Worm (Caenorhabditis elegans): ENCODE measurements around the gene T16G12.7.

The T16G12.7 gene

DNA sequence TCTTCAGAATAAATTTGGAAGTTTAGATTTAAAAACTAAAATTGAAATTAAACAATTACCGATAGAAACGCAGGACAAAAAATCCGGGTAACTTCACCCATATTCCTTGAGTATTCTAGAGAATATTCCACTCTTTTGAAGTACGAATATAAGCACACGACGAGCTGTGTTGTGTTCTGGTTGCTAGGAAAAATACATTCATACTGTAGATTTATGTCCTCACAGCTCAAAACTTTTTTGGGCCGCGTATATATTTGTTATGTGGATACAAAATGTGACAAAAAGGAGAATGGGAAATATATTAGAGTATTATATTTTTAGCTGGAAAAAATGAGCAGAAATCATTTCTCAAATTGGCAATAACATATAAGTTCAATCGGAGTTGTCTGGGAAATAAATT, 6.7 kb downstream of the T16G12.7 start, which contains the start of gene M04D8.5:
Gene M04D8.5 (minus strand): TSS at position 101 of the 400 bp plus-strand sequence.
- TF ChIP-seq ceh-100 (GFP tag; IDR thresholded peaks at IDR 0.05) (no peak), egl-18 (GFP tag; IDR thresholded peaks at IDR 0.05) (no peak), snpc-3.4 (tag; optimal IDR thresholded peaks at IDR 0.05) (no peak), lin-54 (GFP tag; optimal IDR thresholded peaks at IDR 0.05) (no peak), Y95B8A.8 (GFP tag; IDR thresholded peaks at IDR 0.05) (no peak), madf-10 (tag; optimal IDR thresholded peaks at IDR 0.05) (no peak)

DNA sequence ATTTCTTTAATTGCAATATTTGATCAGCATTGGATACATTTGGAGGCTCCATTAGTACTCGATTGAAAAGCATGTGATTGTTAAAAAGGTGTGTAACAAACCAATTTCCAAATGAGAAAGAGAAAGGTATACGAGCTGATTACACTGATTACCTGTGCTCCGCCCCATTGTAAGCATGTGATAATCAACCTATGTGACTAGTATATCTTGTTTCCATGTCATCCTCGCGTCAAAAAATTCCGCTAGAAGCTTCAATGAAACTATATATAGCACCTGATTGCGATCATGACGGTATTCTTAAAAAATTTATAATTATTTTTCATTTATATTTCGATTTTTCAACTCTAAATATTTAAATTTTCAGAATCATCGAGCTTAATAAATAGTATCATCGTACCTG, 9.4 kb downstream of the T16G12.7 start, which contains the start of gene M04D8.4:
Gene M04D8.4 (minus strand): TSS at position 101 of the 400 bp plus-strand sequence.
- no peak for TF ChIP-seq ztf-22 (GFP tag; optimal IDR thresholded peaks at IDR 0.05)
- TF ChIP-seq attf-6 (GFP tag; IDR thresholded peaks at IDR 0.05), result no peak
- no peak for TF ChIP-seq aptf-3 (GFP tag; IDR thresholded peaks at IDR 0.05)
- no peak for TF ChIP-seq atf-7 (tag; optimal IDR thresholded peaks at IDR 0.05)
- TF ChIP-seq F55B11.4 (tag; optimal IDR thresholded peaks at IDR 0.05; ENCODE audit: borderline replicate concordance, insufficient read depth), result no peak
- no peak for TF ChIP-seq F37B4.10 (GFP tag; IDR thresholded peaks at IDR 0.05)
- no peak for TF ChIP-seq cebp-1 (GFP tag; IDR thresholded peaks at IDR 0.05)
- no peak for TF ChIP-seq cebp-1 (tag; optimal IDR thresholded peaks at IDR 0.05)
- no peak for TF ChIP-seq B0336.3 (GFP tag; IDR thresholded peaks at IDR 0.05)
- TF ChIP-seq Y79H2A.3 (GFP tag; conservative IDR thresholded peaks at IDR 0.05), result no peak
- no peak for TF ChIP-seq ets-4 (GFP tag; optimal IDR thresholded peaks at IDR 0.05)
- TF ChIP-seq K12H6.12 (tag; optimal IDR thresholded peaks at IDR 0.05), result no peak
- TF ChIP-seq ama-1 (optimal IDR thresholded peaks at IDR 0.05), result no peak
- no peak for TF ChIP-seq ama-1 (GFP tag; optimal IDR thresholded peaks at IDR 0.05)
- no peak for TF ChIP-seq aptf-2 (GFP tag; conservative IDR thresholded peaks at IDR 0.05)
- TF ChIP-seq lin-26 (GFP tag; IDR thresholded peaks at IDR 0.05), result no peak
- no peak for TF ChIP-seq zfh-2 (GFP tag; conservative IDR thresholded peaks at IDR 0.05)

DNA sequence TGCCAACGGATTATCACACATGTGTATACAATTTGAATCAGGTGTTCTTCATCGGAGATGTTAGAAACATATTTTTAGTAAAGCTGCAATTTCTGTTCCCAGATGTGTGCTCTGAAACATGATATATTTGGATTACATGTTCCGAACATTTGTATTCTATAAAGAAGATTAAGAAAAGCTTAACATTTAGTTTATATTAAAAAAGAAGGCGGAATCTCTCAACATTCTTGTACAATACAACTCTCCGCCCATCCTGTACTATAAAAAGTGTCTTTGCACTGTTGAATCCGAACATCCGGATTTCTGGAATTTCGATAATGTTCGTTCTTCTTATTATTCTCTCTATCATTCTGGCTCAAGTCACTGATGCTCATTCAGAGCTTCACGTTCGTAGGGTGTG, 12.0 kb downstream of the T16G12.7 start, which contains the start of gene ins-23:
Gene ins-23 (plus strand): TSS at position 301 of the 400 bp plus-strand sequence.
- no peak for TF ChIP-seq Y67H2A.10 (GFP tag; conservative IDR thresholded peaks at IDR 0.05)
- no peak for TF ChIP-seq nhr-80 (tag; optimal IDR thresholded peaks at IDR 0.05)
- no peak for TF ChIP-seq sea-2 (GFP tag; IDR thresholded peaks at IDR 0.05)
- no peak for TF ChIP-seq ztf-25 (GFP tag; IDR thresholded peaks at IDR 0.05)
- no peak for TF ChIP-seq nfya-1 (tag; optimal IDR thresholded peaks at IDR 0.05; ENCODE audit: borderline replicate concordance, insufficient read depth)
- no peak for TF ChIP-seq bed-1 (GFP tag; IDR thresholded peaks at IDR 0.05)
- TF ChIP-seq unc-130 (GFP tag; optimal IDR thresholded peaks at IDR 0.05), result no peak
- TF ChIP-seq die-1 (tag; optimal IDR thresholded peaks at IDR 0.05), result no peak
- TF ChIP-seq pbrm-1 (GFP tag; IDR thresholded peaks at IDR 0.05), result no peak
- TF ChIP-seq F10E7.11 (tag; optimal IDR thresholded peaks at IDR 0.05), result no peak
- TF ChIP-seq tlf-1 (GFP tag; optimal IDR thresholded peaks at IDR 0.05), result no peak
- no peak for TF ChIP-seq hlh-12 (tag; optimal IDR thresholded peaks at IDR 0.05)
- TF ChIP-seq lin-54 (GFP tag; optimal IDR thresholded peaks at IDR 0.05), result no peak

DNA sequence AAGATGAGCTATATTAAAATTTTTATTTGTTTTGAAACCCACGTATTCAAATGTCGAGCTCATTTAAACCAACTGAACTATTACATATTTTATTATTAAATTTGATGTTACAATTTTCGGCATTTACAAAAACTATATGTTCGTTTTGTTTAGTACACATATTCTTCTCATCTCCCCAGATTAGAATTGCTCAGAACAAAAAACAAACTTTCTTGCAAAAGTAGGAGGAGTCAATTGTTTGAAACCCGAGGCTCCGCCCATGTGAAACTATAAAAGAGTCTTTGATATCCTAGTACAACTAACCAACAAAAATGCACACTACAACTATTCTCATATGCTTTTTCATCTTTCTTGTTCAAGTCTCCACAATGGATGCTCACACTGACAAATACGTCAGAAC, 13.9 kb downstream of the T16G12.7 start, which contains the start of gene ins-22:
Gene ins-22 (plus strand): TSS at position 301 of the 400 bp plus-strand sequence.
- no peak for TF ChIP-seq let-607 (tag; optimal IDR thresholded peaks at IDR 0.05)
- no peak for TF ChIP-seq let-526 (GFP tag; IDR thresholded peaks at IDR 0.05)
- no peak for TF ChIP-seq ztf-25 (GFP tag; IDR thresholded peaks at IDR 0.05)
- no peak for TF ChIP-seq ceh-27 (GFP tag; optimal IDR thresholded peaks at IDR 0.05)
- no peak for TF ChIP-seq ccch-3 (GFP tag; optimal IDR thresholded peaks at IDR 0.05)
- TF ChIP-seq die-1 (tag; optimal IDR thresholded peaks at IDR 0.05), result no peak
- TF ChIP-seq tlf-1 (GFP tag; optimal IDR thresholded peaks at IDR 0.05), result no peak
- TF ChIP-seq hlh-12 (tag; optimal IDR thresholded peaks at IDR 0.05), result no peak
- no peak for TF ChIP-seq zfh-2 (GFP tag; conservative IDR thresholded peaks at IDR 0.05)
- no peak for TF ChIP-seq mel-28 (tag; optimal IDR thresholded peaks at IDR 0.05; ENCODE audit: borderline replicate concordance)
- TF ChIP-seq snpc-1.3 (tag; optimal IDR thresholded peaks at IDR 0.05; ENCODE audit: insufficient read depth), result no peak
